Worm (Caenorhabditis elegans) whole organism, L1 larva: ENCODE results near the gene sphr-1.

ENCODE experiments used
- aha-1 ChIP-seq: fragments of 150-350 bp; optimal IDR thresholded peaks from 2 replicates; lab custom pipeline; 2014; ENCODE audit warnings: missing biosample characterization, missing genetic modification characterization
- ceh-82 ChIP-seq, 3 experiments: fragments of 150-350 bp in 1 of 3; sonication (generic microtip) in 2 of 3; optimal IDR thresholded peaks; 2 replicates each; lab custom pipeline; 2014 to 2017; ENCODE audit warnings: missing biosample characterization in 3 of 3, missing genetic modification characterization in 3 of 3
- egl-27 ChIP-seq, 2 experiments: fragments of 150-350 bp in 1 of 2; sonication (generic microtip); optimal IDR thresholded peaks; 3 replicates each; lab custom pipeline; 2017 to 2018; ENCODE audit warnings: missing biosample characterization in 2 of 2, missing genetic modification characterization in 2 of 2, missing genetic modification reagents in 2 of 2
- fos-1 ChIP-seq: fragments of 150-350 bp; optimal IDR thresholded peaks from 2 replicates; lab custom pipeline; 2014; ENCODE audit warnings: missing biosample characterization, missing genetic modification characterization
- grh-1 ChIP-seq: fragments of 200-800 bp; sonication (Bioruptor generic); IDR thresholded peaks from 2 replicates; pipeline ENCODE4 v1.3.6; 2022; ENCODE audit warnings: missing genetic modification reagents, missing genetic modification characterization, missing compliant biosample characterization
- jun-1 ChIP-seq: fragments of 150-350 bp; optimal IDR thresholded peaks from 2 replicates; lab custom pipeline; 2014; ENCODE audit warnings: missing biosample characterization, missing genetic modification reagents, missing genetic modification characterization
- lin-13 ChIP-seq: fragments of 150-350 bp; optimal IDR thresholded peaks from 2 replicates; lab custom pipeline; 2014; ENCODE audit warnings: missing biosample characterization, missing genetic modification reagents, missing genetic modification characterization
- lin-39 ChIP-seq: fragments of 150-350 bp; optimal IDR thresholded peaks from 2 replicates; lab custom pipeline; 2014; ENCODE audit warnings: missing biosample characterization, missing genetic modification reagents, missing genetic modification characterization
- lir-3 ChIP-seq: sonication (generic microtip); optimal IDR thresholded peaks from 2 replicates; lab custom pipeline; 2016; ENCODE audit warnings: mild to moderate bottlenecking, missing genetic modification characterization, moderate library complexity, missing compliant biosample characterization; ENCODE audit not compliant: poor library complexity
- nhr-11 ChIP-seq: fragments of 150-350 bp; optimal IDR thresholded peaks from 2 replicates; lab custom pipeline; 2014; ENCODE audit warnings: missing biosample characterization, missing genetic modification characterization
- swsn-7 ChIP-seq: sonication (generic microtip); optimal IDR thresholded peaks from 2 replicates; lab custom pipeline; 2016; ENCODE audit warnings: missing genetic modification characterization, missing compliant biosample characterization
- unc-130 ChIP-seq: fragments of 150-350 bp; optimal IDR thresholded peaks from 2 replicates; lab custom pipeline; 2017; ENCODE audit warnings: missing biosample characterization, missing genetic modification characterization, inconsistent platforms
- unc-62 ChIP-seq: fragments of 150-350 bp; optimal IDR thresholded peaks from 2 replicates; lab custom pipeline; 2014; ENCODE audit warnings: missing biosample characterization, missing genetic modification reagents, missing genetic modification characterization
- zag-1 ChIP-seq: fragments of 150-350 bp; optimal IDR thresholded peaks from 2 replicates; lab custom pipeline; 2014; ENCODE audit warnings: missing biosample characterization, missing genetic modification characterization

- TF ChIP-seq fos-1 (tag; lab: Kevin White, UChicago) (no peak), egl-27 (tag; optimal IDR thresholded peaks at IDR 0.05; lab: Kevin White, UChicago) (no peak), aha-1 (tag; lab: Kevin White, UChicago) (no peak), swsn-7 (tag; lab: Kevin White, UChicago) (no peak), nhr-11 (tag; lab: Kevin White, UChicago) (no peak), unc-130 (tag; lab: Kevin White, UChicago) (no peak), lir-3 (tag; lab: Kevin White, UChicago) (no peak), lin-39 (tag; lab: Kevin White, UChicago) (no peak), jun-1 (tag; lab: Kevin White, UChicago) (no peak), unc-62 (GFP tag; lab: Kevin White, UChicago) (no peak), lin-13 (GFP tag; lab: Kevin White, UChicago) (no peak), zag-1 (tag; lab: Kevin White, UChicago) (no peak), ceh-82 (tag; optimal IDR thresholded peaks at IDR 0.05; lab: Kevin White, UChicago) (no peak), grh-1 (GFP tag; lab: Robert Waterston, UW) (no peak)
Observed at ce11 chrV:9160224-9160886, 31.1 kb upstream of the sphr-1 start, which contains the start of gene col-144.
